Fruit fly (Drosophila melanogaster) whole organism, wandering third instar larva: ENCODE results near the gene CG42654.

Experiments
- Abd-B ChIP-seq: fragments of >200 bp; optimal IDR thresholded peaks from 2 replicates; lab custom pipeline; 2017; ENCODE audit warnings: missing biosample characterization, missing genetic modification characterization
- CG9705 ChIP-seq: fragments of 200-800 bp; sonication (Bioruptor generic); optimal IDR thresholded peaks from 2 replicates; lab custom pipeline; 2018; ENCODE audit warnings: missing biosample characterization, mild to moderate bottlenecking, missing genetic modification characterization
- CrebA ChIP-seq: fragments of 200-800 bp; sonication (Bioruptor generic); optimal IDR thresholded peaks from 2 replicates; lab custom pipeline; 2016; ENCODE audit warnings: missing biosample characterization, mild to moderate bottlenecking, missing genetic modification characterization, borderline replicate concordance
- Dfd ChIP-seq: fragments of >200 bp; optimal IDR thresholded peaks from 2 replicates; lab custom pipeline; 2017; ENCODE audit warnings: missing biosample characterization, missing genetic modification characterization
- Dif ChIP-seq: fragments of 200-275, 200-300 bp; sonication (Bioruptor generic); optimal IDR thresholded peaks from 2 replicates; lab custom pipeline; 2018; ENCODE audit warnings: missing biosample characterization, missing genetic modification characterization; ENCODE audit not compliant: partially characterized antibody
- GATAd ChIP-seq: sonication (Bioruptor generic); optimal IDR thresholded peaks from 2 replicates; lab custom pipeline; 2016; ENCODE audit warnings: missing biosample characterization, missing genetic modification characterization
- HLH106 ChIP-seq: fragments of 200-800 bp; optimal IDR thresholded peaks from 3 replicates; lab custom pipeline; 2019; ENCODE audit warnings: missing biosample characterization, mild to moderate bottlenecking, missing genetic modification characterization, moderate library complexity
- Hnf4 ChIP-seq: fragments of 200-800 bp; sonication (Bioruptor generic); optimal IDR thresholded peaks from 2 replicates; lab custom pipeline; 2016; ENCODE audit warnings: missing biosample characterization, mild to moderate bottlenecking, missing genetic modification characterization
- Hr78 ChIP-seq: fragments of >200 bp; optimal IDR thresholded peaks from 2 replicates; lab custom pipeline; 2017; ENCODE audit warnings: missing biosample characterization, missing genetic modification characterization
- Hr83 ChIP-seq: fragments of 200-300 bp; sonication (Bioruptor generic); optimal IDR thresholded peaks from 2 replicates; lab custom pipeline; 2016; ENCODE audit warnings: missing biosample characterization, mild to moderate bottlenecking, missing genetic modification characterization, moderate library complexity; ENCODE audit not compliant: poor library complexity, severe bottlenecking
- Jra ChIP-seq: sonication (Bioruptor generic); optimal IDR thresholded peaks from 2 replicates; lab custom pipeline; 2016; ENCODE audit warnings: missing biosample characterization, missing genetic modification characterization
- Myc ChIP-seq: fragments of >200 bp; optimal IDR thresholded peaks from 2 replicates; lab custom pipeline; 2017
- N ChIP-seq: fragments of >200 bp; optimal IDR thresholded peaks from 2 replicates; lab custom pipeline; 2018; ENCODE audit warnings: missing biosample characterization, missing external identifiers, missing genetic modification characterization
- OdsH ChIP-seq: fragments of 200-800 bp; sonication (Bioruptor generic); optimal IDR thresholded peaks from 2 replicates; lab custom pipeline; 2016; ENCODE audit warnings: missing biosample characterization, mild to moderate bottlenecking, missing genetic modification characterization
- Rel ChIP-seq, 2 experiments: fragments of 200-800 bp; sonication (Bioruptor generic) in 1 of 2; optimal IDR thresholded peaks; 2 replicates in 1 of 2; 3 replicates in 1 of 2; lab custom pipeline; 2016 to 2019; ENCODE audit warnings: mild to moderate bottlenecking in 2 of 2, missing biosample characterization in 2 of 2, missing genetic modification characterization in 2 of 2, moderate library complexity in 1 of 2
- Sp1 ChIP-seq: fragments of 200-800 bp; sonication (Bioruptor generic); optimal IDR thresholded peaks from 3 replicates; lab custom pipeline; 2019; ENCODE audit warnings: missing biosample characterization, mild to moderate bottlenecking, missing genetic modification characterization, moderate library complexity
- Vsx2 ChIP-seq: fragments of 200-300, 225-300 bp; sonication (Bioruptor generic); optimal IDR thresholded peaks from 2 replicates; lab custom pipeline; 2018; ENCODE audit warnings: missing biosample characterization, missing genetic modification characterization; ENCODE audit not compliant: partially characterized antibody
- br ChIP-seq: fragments of 200-800 bp; sonication (Bioruptor generic); optimal IDR thresholded peaks from 2 replicates; lab custom pipeline; 2016; ENCODE audit warnings: missing biosample characterization, missing genetic modification characterization
- dmrt93B ChIP-seq: fragments of 200-800 bp; sonication (Bioruptor generic); optimal IDR thresholded peaks from 2 replicates; lab custom pipeline; 2018; ENCODE audit warnings: missing biosample characterization, mild to moderate bottlenecking, missing genetic modification characterization
- dsf ChIP-seq: sonication (Bioruptor generic); optimal IDR thresholded peaks from 2 replicates; lab custom pipeline; 2016; ENCODE audit warnings: missing biosample characterization, missing genetic modification characterization, borderline replicate concordance
- foxo ChIP-seq, 2 experiments: fragments of 200-800 bp; sonication (Bioruptor generic); optimal IDR thresholded peaks; 2 replicates in 1 of 2; 3 replicates in 1 of 2; lab custom pipeline; 2016 to 2017; ENCODE audit warnings: missing biosample characterization in 2 of 2, missing genetic modification characterization in 2 of 2
- fru ChIP-seq: fragments of 200-800 bp; sonication (Bioruptor generic); optimal IDR thresholded peaks from 3 replicates; lab custom pipeline; 2016; ENCODE audit warnings: missing biosample characterization, mild to moderate bottlenecking, missing genetic modification characterization
- h ChIP-seq: fragments of 200-800 bp; sonication (Bioruptor generic); optimal IDR thresholded peaks from 3 replicates; lab custom pipeline; 2016; ENCODE audit warnings: missing biosample characterization, mild to moderate bottlenecking, missing genetic modification characterization
- jim ChIP-seq: fragments of 175-275, 200-325 bp; sonication (Bioruptor generic); optimal IDR thresholded peaks from 2 replicates; lab custom pipeline; 2016; ENCODE audit warnings: missing biosample characterization, mild to moderate bottlenecking, missing genetic modification characterization
- lola ChIP-seq: fragments of >200 bp; optimal IDR thresholded peaks from 2 replicates; lab custom pipeline; 2017; ENCODE audit warnings: missing biosample characterization, missing genetic modification characterization
- pan ChIP-seq: fragments of >200 bp; optimal IDR thresholded peaks from 2 replicates; lab custom pipeline; 2017
- psq ChIP-seq: fragments of 200-800 bp; sonication (Bioruptor generic); optimal IDR thresholded peaks from 3 replicates; lab custom pipeline; 2017; ENCODE audit warnings: missing biosample characterization, mild to moderate bottlenecking, missing genetic modification characterization, moderate library complexity
- rgr ChIP-seq: fragments of 200-800 bp; sonication (Bioruptor generic); optimal IDR thresholded peaks from 3 replicates; lab custom pipeline; 2016; ENCODE audit warnings: missing biosample characterization, mild to moderate bottlenecking, missing genetic modification characterization
- sage ChIP-seq: fragments of 200-800 bp; sonication (Bioruptor generic); optimal IDR thresholded peaks from 2 replicates; lab custom pipeline; 2016; ENCODE audit warnings: missing biosample characterization, mild to moderate bottlenecking, missing genetic modification characterization
- tai ChIP-seq: sonication (Bioruptor generic); optimal IDR thresholded peaks from 2 replicates; lab custom pipeline; 2016; ENCODE audit warnings: missing biosample characterization, missing genetic modification characterization
- usp ChIP-seq: fragments of >200 bp; optimal IDR thresholded peaks from 2 replicates; lab custom pipeline; 2017; ENCODE audit warnings: missing biosample characterization, missing genetic modification characterization
- woc ChIP-seq: sonication (Bioruptor generic); optimal IDR thresholded peaks from 2 replicates; lab custom pipeline; 2016; ENCODE audit warnings: missing biosample characterization, mild to moderate bottlenecking, missing genetic modification characterization

CG42654 gene

dm6 chr3L:19939024-19939423 is 15.3 kb downstream of the CG42654 start, which contains the start of gene Ac76E:
TSS of gene Ac76E (plus strand) at chr3L:19939287.
- TF ChIP-seq CrebA (no peak), Dfd (GFP tag; lab: Kevin White, UChicago) (no peak), pan (lab: Kevin White, UChicago) (no peak), h (GFP tag; lab: Kevin White, UChicago) (peak; percentile 0), rgr (no peak), HLH106 (tag; lab: Kevin White, UChicago) (no peak), Vsx2 (no peak), N (GFP tag; lab: Kevin White, UChicago) (no peak), Hr83 (GFP tag; lab: Kevin White, UChicago) (peak; percentile 11), CG9705 (no peak), Myc (peak; percentile 51), Abd-B (GFP tag; lab: Kevin White, UChicago) (no peak), Hnf4 (GFP tag; lab: Kevin White, UChicago) (no peak), GATAd (no peak), dsf (GFP tag; lab: Kevin White, UChicago) (no peak), Rel (GFP tag; optimal IDR thresholded peaks at IDR 0.05; lab: Kevin White, UChicago) (no peak), Rel (tag; optimal IDR thresholded peaks at IDR 0.05; lab: Kevin White, UChicago) (no peak), Hr78 (GFP tag; lab: Kevin White, UChicago) (no peak), foxo (GFP tag; optimal IDR thresholded peaks at IDR 0.05; lab: Kevin White, UChicago) (no peak), Dif (GFP tag; lab: Kevin White, UChicago) (peak; percentile 38), jim (GFP tag; lab: Kevin White, UChicago) (no peak), Sp1 (GFP tag; lab: Kevin White, UChicago) (no peak)

dm6 chr3L:19932917-19933316 is 21.4 kb downstream of the CG42654 start:
- no peak for TF ChIP-seq psq
- TF ChIP-seq OdsH (GFP tag; lab: Kevin White, UChicago), result peak; percentile 51
- no peak for TF ChIP-seq dmrt93B (GFP tag; lab: Kevin White, UChicago)
- peak; percentile 83 for TF ChIP-seq Hr83 (GFP tag; lab: Kevin White, UChicago)
- TF ChIP-seq Jra (GFP tag; lab: Kevin White, UChicago), result peak; percentile 46
- TF ChIP-seq fru (GFP tag; lab: Kevin White, UChicago), result peak; percentile 5
- peak in 1 of 2 experiments; percentile 28 for TF ChIP-seq foxo (GFP tag; optimal IDR thresholded peaks at IDR 0.05; lab: Kevin White, UChicago)
- TF ChIP-seq h (GFP tag; lab: Kevin White, UChicago), result peak; percentile 32
- TF ChIP-seq usp (GFP tag; lab: Kevin White, UChicago), result no peak
- TF ChIP-seq Hnf4 (GFP tag; lab: Kevin White, UChicago), result peak; percentile 61
- no peak for TF ChIP-seq Hr78 (GFP tag; lab: Kevin White, UChicago)
- TF ChIP-seq br (GFP tag; lab: Kevin White, UChicago), result peak; percentile 13
- peak; percentile 38 for TF ChIP-seq rgr

dm6 chr3L:19931391-19931790 is 22.9 kb downstream of the CG42654 start, which contains the start of gene CG46462:
TSS of gene CG46462 (plus strand) at chr3L:19931691.
- TF ChIP-seq woc (GFP tag; lab: Kevin White, UChicago) (no peak), Hr83 (GFP tag; lab: Kevin White, UChicago) (no peak), sage (no peak), CrebA (no peak), tai (GFP tag; lab: Kevin White, UChicago) (no peak), lola (GFP tag; lab: Kevin White, UChicago) (no peak), Sp1 (GFP tag; lab: Kevin White, UChicago) (no peak), Vsx2 (no peak)
- TF ChIP-seq, all 38 proteins: peak for 0

- TF ChIP-seq br (GFP tag; lab: Kevin White, UChicago) (no peak), fru (GFP tag; lab: Kevin White, UChicago) (peak; percentile 46), lola (GFP tag; lab: Kevin White, UChicago) (no peak), jim (GFP tag; lab: Kevin White, UChicago) (peak; percentile 95), sage (no peak), h (GFP tag; lab: Kevin White, UChicago) (peak; percentile 50), foxo (GFP tag; optimal IDR thresholded peaks at IDR 0.05; lab: Kevin White, UChicago) (peak in 1 of 2 experiments; percentile 0), Jra (GFP tag; lab: Kevin White, UChicago) (no peak), CrebA (no peak), usp (GFP tag; lab: Kevin White, UChicago) (no peak), Vsx2 (no peak), Dif (GFP tag; lab: Kevin White, UChicago) (peak; percentile 31)
These were observed 24.5 kb downstream of the CG42654 start for dm6 chr3L:19929719-19930334.
